Worm (Caenorhabditis elegans) whole organism, L3 larva: Measurements from ENCODE around the gene K10G9.2.

ENCODE experiments used
- elt-2 ChIP-seq: sonication (generic microtip); optimal IDR thresholded peaks from 2 replicates; lab custom pipeline; 2016; ENCODE audit warnings: missing genetic modification reagents, mild to moderate bottlenecking, missing genetic modification characterization, missing compliant biosample characterization
- fkh-10 ChIP-seq: sonication (generic microtip); optimal IDR thresholded peaks from 2 replicates; lab custom pipeline; 2017; ENCODE audit warnings: missing biosample characterization, missing genetic modification reagents, missing genetic modification characterization
- lin-39 ChIP-seq: fragments of 150-350 bp; optimal IDR thresholded peaks from 2 replicates; lab custom pipeline; 2018; ENCODE audit warnings: missing biosample characterization, missing genetic modification reagents, missing genetic modification characterization
- mml-1 ChIP-seq: fragments of 150-350 bp; sonication (generic microtip); optimal IDR thresholded peaks from 3 replicates; lab custom pipeline; 2014; ENCODE audit warnings: missing biosample characterization, missing genetic modification characterization
- nfya-1 ChIP-seq: sonication (generic microtip); optimal IDR thresholded peaks from 2 replicates; lab custom pipeline; 2017; ENCODE audit warnings: missing genetic modification characterization, mild to moderate bottlenecking, missing compliant biosample characterization, antibody characterized with exemption, moderate library complexity; ENCODE audit not compliant: insufficient read depth
- nhr-12 ChIP-seq: fragments of 150-350 bp; optimal IDR thresholded peaks from 2 replicates; lab custom pipeline; 2014; ENCODE audit warnings: missing biosample characterization, missing genetic modification characterization
- nhr-76 ChIP-seq: fragments of 150-350 bp; sonication (generic microtip); optimal IDR thresholded peaks from 5 replicates; lab custom pipeline; 2014; ENCODE audit warnings: missing biosample characterization, missing genetic modification characterization
- unc-39 ChIP-seq: sonication (generic microtip); optimal IDR thresholded peaks from 4 replicates; lab custom pipeline; 2017; ENCODE audit warnings: missing biosample characterization, missing genetic modification characterization
- ztf-4 ChIP-seq: fragments of 150-350 bp; optimal IDR thresholded peaks from 2 replicates; lab custom pipeline; 2014; ENCODE audit warnings: missing biosample characterization, missing genetic modification characterization

DNA sequence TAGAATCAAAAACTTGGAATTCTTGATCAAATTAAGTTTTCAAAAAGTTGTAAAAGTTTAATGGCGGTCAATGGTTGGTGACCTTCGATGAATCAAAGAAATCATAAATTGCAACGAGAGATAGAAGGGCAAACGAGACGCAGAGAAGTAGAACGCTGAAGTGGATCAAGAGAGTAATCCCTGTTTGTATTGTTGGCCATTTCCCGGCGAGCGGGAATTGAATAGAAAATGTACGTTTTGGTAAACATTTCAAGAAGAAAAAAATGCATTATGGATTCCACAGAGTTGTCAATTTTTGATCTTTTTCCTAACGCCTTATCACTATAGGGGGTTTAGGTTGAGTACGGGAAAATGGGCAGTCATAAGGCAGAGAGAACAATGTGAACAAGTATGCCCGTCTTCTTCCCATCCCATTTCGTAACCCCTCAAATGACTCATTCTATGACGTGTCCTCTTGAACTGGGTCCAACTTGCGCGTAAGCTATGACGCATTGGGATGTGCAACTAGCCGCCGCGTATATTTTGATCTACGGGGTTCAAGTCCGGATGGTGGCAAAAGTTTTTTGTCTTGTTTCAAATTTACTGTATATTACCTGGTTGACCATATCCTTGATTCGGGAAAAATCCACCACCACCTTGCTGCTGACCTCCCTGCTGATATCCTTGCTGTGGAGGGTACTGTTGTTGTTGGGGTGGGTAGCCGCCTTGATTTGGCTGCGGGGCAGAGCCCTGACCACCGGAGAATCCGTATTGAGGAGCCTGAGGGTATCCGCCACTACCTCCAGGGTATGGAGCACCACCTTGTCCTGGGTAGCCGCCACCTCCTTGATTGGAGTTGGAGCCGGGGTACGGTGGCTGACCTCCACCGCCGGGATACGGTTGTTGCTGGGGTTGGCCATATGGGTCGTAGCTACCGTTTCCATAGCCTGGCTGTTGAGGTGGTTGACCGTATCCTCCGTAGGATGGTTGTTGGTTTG is 43.1 kb downstream of the K10G9.2 start:
- TF ChIP-seq fkh-10 (GFP tag; lab: Kevin White, UChicago): no peak
- TF ChIP-seq elt-2 (tag; lab: Kevin White, UChicago): no peak
- TF ChIP-seq nhr-12: no peak
- no peak for TF ChIP-seq nfya-1 (tag; lab: Kevin White, UChicago)
- TF ChIP-seq nhr-76: no peak
- no peak for TF ChIP-seq unc-39 (tag; lab: Kevin White, UChicago)
- TF ChIP-seq mml-1 (tag; lab: Kevin White, UChicago): no peak
- no peak for TF ChIP-seq ztf-4 (tag; lab: Kevin White, UChicago)
- TF ChIP-seq lin-39 (tag; lab: Kevin White, UChicago): no peak
